Fruit fly (Drosophila melanogaster): Measurements from ENCODE around the gene His2Av.

His2Av gene

dm6 chr3R:26887155-26887554, 20.4 kb downstream of the His2Av start:
- TF ChIP-seq Dfd (GFP tag; optimal IDR thresholded peaks at IDR 0.05) (no peak), Awh (GFP tag; IDR thresholded peaks at IDR 0.05) (0 out of 2 replicates have a peak, but pooled peaks have one; percentile 26), chinmo (GFP tag; IDR thresholded peaks at IDR 0.05; ENCODE audit: partially characterized antibody) (0 out of 4 replicates have a peak, but pooled peaks have one; percentile 32), CG10565 (GFP tag; optimal IDR thresholded peaks at IDR 0.05) (no peak), MTF-1 (GFP tag; optimal IDR thresholded peaks at IDR 0.05; ENCODE audit: borderline replicate concordance) (no peak), maf-S (GFP tag; optimal IDR thresholded peaks at IDR 0.05) (no peak), cad (GFP tag; optimal IDR thresholded peaks at IDR 0.05) (peak; percentile 74), Nf-YA (GFP tag; IDR thresholded peaks at IDR 0.05) (no peak), tll (GFP tag; optimal IDR thresholded peaks at IDR 0.05) (peak in 1 of 2 experiments; percentile 68), CG12071 (GFP tag; optimal IDR thresholded peaks at IDR 0.05) (no peak), CG10979 (tag; optimal IDR thresholded peaks at IDR 0.05) (no peak), PHDP (tag; optimal IDR thresholded peaks at IDR 0.05) (no peak), Adf1 (GFP tag; IDR thresholded peaks at IDR 0.05) (no peak), Fer1 (GFP tag; optimal IDR thresholded peaks at IDR 0.05) (no peak), ci (GFP tag; IDR thresholded peaks at IDR 0.05) (no peak), exex (tag; optimal IDR thresholded peaks at IDR 0.05) (no peak), CG14860 (GFP tag; IDR thresholded peaks at IDR 0.05; ENCODE audit: partially characterized antibody) (0 out of 3 replicates have a peak, but pooled peaks have one; percentile 27), sug (tag; optimal IDR thresholded peaks at IDR 0.05) (no peak), pfk (GFP tag; optimal IDR thresholded peaks at IDR 0.05) (no peak)

DNA sequence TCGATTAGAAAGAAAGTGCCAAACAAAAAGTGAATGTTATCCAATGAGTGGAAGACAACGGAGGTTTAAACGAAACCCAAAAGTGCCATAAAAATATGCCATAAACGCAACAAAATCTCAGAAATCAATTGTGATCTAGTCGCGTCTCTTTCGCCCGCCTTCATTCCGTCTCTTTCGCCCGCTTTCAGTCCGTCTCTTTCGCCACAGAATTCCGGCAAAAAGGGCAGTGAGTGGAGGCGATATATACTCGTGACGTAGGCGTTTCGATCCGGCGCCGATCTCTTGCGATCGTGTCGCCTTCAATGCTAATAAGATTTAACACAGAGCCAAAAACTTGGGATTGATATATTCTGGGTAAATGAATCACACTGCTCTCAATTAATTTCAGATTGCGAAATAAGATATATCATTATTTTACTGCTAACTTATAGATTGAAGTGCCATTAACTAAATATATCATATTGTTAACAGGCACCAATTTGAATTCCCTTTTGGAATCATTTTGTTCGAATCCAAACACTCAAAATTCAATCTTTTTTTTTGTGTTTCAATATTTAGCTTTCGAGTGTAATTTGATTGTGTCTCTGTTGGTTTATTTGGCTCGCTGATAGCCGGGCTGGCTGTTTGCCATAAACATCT, 21.5 kb downstream of the His2Av start:
- TF ChIP-seq btn (GFP tag; optimal IDR thresholded peaks at IDR 0.05) (no peak), corto (GFP tag; optimal IDR thresholded peaks at IDR 0.05) (no peak), CG9932 (GFP tag; IDR thresholded peaks at IDR 0.05) (peak; percentile 52), CG3995 (GFP tag; optimal IDR thresholded peaks at IDR 0.05) (no peak), Spps (tag; optimal IDR thresholded peaks at IDR 0.05) (no peak), Opbp (GFP tag; IDR thresholded peaks at IDR 0.05; ENCODE audit: partially characterized antibody) (no peak), ara (GFP tag; IDR thresholded peaks at IDR 0.05) (no peak), Nf-YB (GFP tag; optimal IDR thresholded peaks at IDR 0.05) (no peak), CG2875 (GFP tag; optimal IDR thresholded peaks at IDR 0.05) (peak; percentile 23), cwo (GFP tag; optimal IDR thresholded peaks at IDR 0.05) (peak; percentile 21), CG1233 (GFP tag; optimal IDR thresholded peaks at IDR 0.05) (no peak), pb (GFP tag; optimal IDR thresholded peaks at IDR 0.05) (no peak), stc (GFP tag; IDR thresholded peaks at IDR 0.05) (no peak), amos (GFP tag; IDR thresholded peaks at IDR 0.05; ENCODE audit: partially characterized antibody) (no peak), knrl (GFP tag; IDR thresholded peaks at IDR 0.05; ENCODE audit: partially characterized antibody) (no peak), PHDP (tag; optimal IDR thresholded peaks at IDR 0.05) (peak; percentile 54), ac (GFP tag; optimal IDR thresholded peaks at IDR 0.05) (no peak), CG4854 (GFP tag; optimal IDR thresholded peaks at IDR 0.05) (no peak), CG6854 (GFP tag; optimal IDR thresholded peaks at IDR 0.05) (no peak), CG18262 (tag; optimal IDR thresholded peaks at IDR 0.05) (peak; percentile 53), pho (GFP tag; optimal IDR thresholded peaks at IDR 0.05) (peak; percentile 2), CG8359 (GFP tag; optimal IDR thresholded peaks at IDR 0.05; ENCODE audit: borderline replicate concordance) (no peak), CG10267 (tag; optimal IDR thresholded peaks at IDR 0.05) (peak; percentile 32), CG17612 (GFP tag; IDR thresholded peaks at IDR 0.05) (no peak), CG11695 (GFP tag; IDR thresholded peaks at IDR 0.05) (peak; percentile 69), bsh (GFP tag; optimal IDR thresholded peaks at IDR 0.05) (peak in 1 of 2 experiments; percentile 56), Hsf (GFP tag; optimal IDR thresholded peaks at IDR 0.05) (peak; percentile 48), Drgx (GFP tag; IDR thresholded peaks at IDR 0.05) (no peak; the same call in 1 of the 2 replicates), Bdp1 (GFP tag; optimal IDR thresholded peaks at IDR 0.05) (no peak), stwl (tag; optimal IDR thresholded peaks at IDR 0.05) (no peak)
